Worm (Caenorhabditis elegans) whole organism, early embryonic: ENCODE results near the gene fbxa-50.

Experiments
- B0310.2 ChIP-seq: sonication (generic microtip); optimal IDR thresholded peaks from 2 replicates; lab custom pipeline; 2016; ENCODE audit warnings: mild to moderate bottlenecking, missing genetic modification characterization, missing compliant biosample characterization
- F13C5.2 ChIP-seq: sonication (generic microtip); optimal IDR thresholded peaks from 2 replicates; lab custom pipeline; 2017; ENCODE audit warnings: mild to moderate bottlenecking, missing genetic modification characterization, inconsistent platforms, missing compliant biosample characterization
- ama-1 ChIP-seq: fragments of 150-350 bp; optimal IDR thresholded peaks from 2 replicates; lab custom pipeline; 2014
- ceh-13 ChIP-seq: fragments of 200-800 bp; sonication (Bioruptor generic); optimal IDR thresholded peaks from 2 replicates; lab custom pipeline; 2018; ENCODE audit warnings: mild to moderate bottlenecking, missing genetic modification characterization, missing compliant biosample characterization
- ceh-36 ChIP-seq: sonication (generic microtip); optimal IDR thresholded peaks from 2 replicates; lab custom pipeline; 2016; ENCODE audit warnings: missing genetic modification characterization, inconsistent platforms, missing compliant biosample characterization
- ets-7 ChIP-seq: sonication (generic microtip); optimal IDR thresholded peaks from 2 replicates; lab custom pipeline; 2016; ENCODE audit warnings: missing genotype, missing genetic modification characterization, missing compliant biosample characterization
- flt-1 ChIP-seq: fragments of 200-800 bp; sonication (Bioruptor generic); IDR thresholded peaks from 2 replicates; pipeline ENCODE4 v1.3.6; 2022; ENCODE audit warnings: missing genetic modification characterization, missing compliant biosample characterization
- hmg-4 ChIP-seq: fragments of 200-800 bp; sonication (Bioruptor generic); optimal IDR thresholded peaks from 2 replicates; lab custom pipeline; 2018; ENCODE audit warnings: mild to moderate bottlenecking, missing genetic modification characterization, missing compliant biosample characterization
- pes-1 ChIP-seq: fragments of 200-800 bp; sonication (Bioruptor generic); IDR thresholded peaks from 2 replicates; pipeline ENCODE4 v1.3.6; 2022; ENCODE audit warnings: missing genetic modification reagents, missing genetic modification characterization, missing compliant biosample characterization
- sea-1 ChIP-seq: fragments of 200-800 bp; sonication (Bioruptor generic); conservative IDR thresholded peaks from 2 replicates; pipeline ENCODE4 v1.3.6; 2022; ENCODE audit warnings: missing genetic modification characterization, missing compliant biosample characterization
- tbx-11 ChIP-seq: fragments of 200-800 bp; sonication (Bioruptor generic); IDR thresholded peaks from 2 replicates; pipeline ENCODE4 v1.3.6; 2022; ENCODE audit warnings: missing genetic modification characterization, missing compliant biosample characterization
- tbx-37 ChIP-seq: fragments of 200-800 bp; sonication (Bioruptor generic); conservative IDR thresholded peaks from 2 replicates; pipeline ENCODE4 v1.3.6; 2022; ENCODE audit warnings: missing genetic modification reagents, missing genetic modification characterization, missing compliant biosample characterization
- tra-4 ChIP-seq: sonication (generic microtip); optimal IDR thresholded peaks from 2 replicates; lab custom pipeline; 2017; ENCODE audit warnings: missing genetic modification characterization, missing compliant biosample characterization

DNA sequence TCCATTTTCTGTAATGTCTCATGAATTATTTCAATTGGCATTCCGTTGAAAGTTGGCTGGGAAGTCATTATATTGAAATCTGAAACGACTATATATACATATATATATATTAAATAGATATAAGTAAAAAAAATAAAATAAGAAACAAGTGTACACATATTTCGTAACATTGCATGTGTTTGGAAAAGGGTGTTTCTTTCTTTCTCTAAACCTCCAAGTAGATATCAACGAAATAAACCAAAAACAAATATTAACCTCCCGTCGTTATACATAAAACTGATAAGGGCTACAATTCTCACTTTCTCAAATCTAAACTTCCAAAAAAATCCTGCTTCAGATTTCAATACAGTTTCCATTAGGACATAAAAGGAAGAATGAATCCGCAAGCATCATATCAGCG lies 19.9 kb upstream of the fbxa-50 start, which contains the start of gene fbxa-79:
- TF ChIP-seq flt-1 (no peak), F13C5.2 (no peak), tbx-37 (GFP tag; lab: Robert Waterston, UW) (no peak), pes-1 (GFP tag; lab: Robert Waterston, UW) (no peak), ceh-13 (GFP tag; lab: Kevin White, UChicago) (no peak), B0310.2 (tag; lab: Kevin White, UChicago) (no peak), ama-1 (lab: Kevin White, UChicago) (no peak), tbx-11 (GFP tag; lab: Robert Waterston, UW) (no peak), ets-7 (tag; lab: Kevin White, UChicago) (no peak), ceh-36 (no peak), tra-4 (no peak), hmg-4 (no peak), sea-1 (GFP tag; lab: Robert Waterston, UW) (no peak)
